Worm (Caenorhabditis elegans): ENCODE measurements around the gene ZK177.2.

The ZK177.2 gene

DNA sequence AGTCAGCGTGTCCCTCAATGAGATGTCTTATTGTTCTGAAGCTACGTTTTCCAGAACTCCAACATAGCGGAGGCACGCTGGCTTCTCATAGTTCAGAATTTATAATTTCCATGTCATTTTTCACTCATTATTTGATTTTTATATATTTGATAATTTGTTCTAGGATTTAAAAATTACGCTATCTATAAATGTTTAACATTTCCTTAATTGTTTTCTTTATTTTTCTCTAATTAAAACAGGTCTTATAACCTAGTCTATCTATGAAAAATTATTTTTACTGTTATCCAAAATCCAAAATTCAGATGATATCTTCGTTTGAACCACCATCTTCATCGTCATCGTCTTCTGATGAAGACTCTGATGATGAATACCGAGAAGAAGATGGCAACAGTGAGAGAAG is 40.7 kb upstream of the ZK177.2 start, which contains the start of gene F56D1.1:
F56D1.1 (plus strand) TSS at position 301 of the 400 bp plus-strand sequence.
- no peak for TF ChIP-seq ZK546.5 (tag; optimal IDR thresholded peaks at IDR 0.05)
- no peak for TF ChIP-seq aly-2 (tag; optimal IDR thresholded peaks at IDR 0.05)
- TF ChIP-seq sem-4 (tag; optimal IDR thresholded peaks at IDR 0.05): no peak
- TF ChIP-seq C34F6.9 (tag; optimal IDR thresholded peaks at IDR 0.05): no peak
- no peak for TF ChIP-seq elt-1 (tag; optimal IDR thresholded peaks at IDR 0.05)
- no peak for TF ChIP-seq lin-11 (tag; optimal IDR thresholded peaks at IDR 0.05)
- no peak for TF ChIP-seq ztf-11 (tag; optimal IDR thresholded peaks at IDR 0.05)
- no peak for TF ChIP-seq unc-62 (GFP tag; optimal IDR thresholded peaks at IDR 0.05)
- no peak for TF ChIP-seq lin-13 (GFP tag; optimal IDR thresholded peaks at IDR 0.05)
- TF ChIP-seq zag-1 (tag; optimal IDR thresholded peaks at IDR 0.05): no peak

DNA sequence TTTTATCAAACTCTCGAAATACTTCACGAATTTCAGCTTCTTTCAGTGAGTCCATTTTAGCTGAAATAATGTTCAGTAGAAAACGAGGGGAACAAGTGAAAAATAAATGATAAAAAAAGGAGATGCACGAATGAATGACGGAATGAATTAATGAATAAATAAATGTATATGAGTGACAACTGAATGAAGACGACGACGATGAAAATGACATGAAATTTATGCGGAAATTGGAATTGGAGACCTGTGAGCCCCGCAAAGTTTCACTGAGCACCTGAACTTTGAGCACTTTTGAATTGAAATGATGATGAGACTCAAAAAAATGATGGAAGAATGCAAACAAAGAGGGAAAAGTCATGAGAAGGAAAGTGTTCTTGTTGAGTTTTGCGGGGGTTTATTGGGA is 37.0 kb upstream of the ZK177.2 start, which contains the start of gene cal-8:
cal-8 (minus strand) TSS at position 60 of the 400 bp plus-strand sequence.
- no peak for TF ChIP-seq unc-55 (GFP tag; optimal IDR thresholded peaks at IDR 0.05)
- no peak for TF ChIP-seq ztf-1 (GFP tag; conservative IDR thresholded peaks at IDR 0.05)
- TF ChIP-seq ZK546.5 (tag; optimal IDR thresholded peaks at IDR 0.05): no peak
- TF ChIP-seq egl-27 (tag; optimal IDR thresholded peaks at IDR 0.05): no peak
- TF ChIP-seq nhr-6 (tag; optimal IDR thresholded peaks at IDR 0.05): no peak
- no peak for TF ChIP-seq ceh-16 (tag; optimal IDR thresholded peaks at IDR 0.05)
- TF ChIP-seq ztf-4 (tag; optimal IDR thresholded peaks at IDR 0.05): no peak
- TF ChIP-seq elt-1 (tag; optimal IDR thresholded peaks at IDR 0.05): no peak
- TF ChIP-seq sma-9 (GFP tag; optimal IDR thresholded peaks at IDR 0.05): no peak
- TF ChIP-seq sma-9 (tag; optimal IDR thresholded peaks at IDR 0.05): no peak

DNA sequence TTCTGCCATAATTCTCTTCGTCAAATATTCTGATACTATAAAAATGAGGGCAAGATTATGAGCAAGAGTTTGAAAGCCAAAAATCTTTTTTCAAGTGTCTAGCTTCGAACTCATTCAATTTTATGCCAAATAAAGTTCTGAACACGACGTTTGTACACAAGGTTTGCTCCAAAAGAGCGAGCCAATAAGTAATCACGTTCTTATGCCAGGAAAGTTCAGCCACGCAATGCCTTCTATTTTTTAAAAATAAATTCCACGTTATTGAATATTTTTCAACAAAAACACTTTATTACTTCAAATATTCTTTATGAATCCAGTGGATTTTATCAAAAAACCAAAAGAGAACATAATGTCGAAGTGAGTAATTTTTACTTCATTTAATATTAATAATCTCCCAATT is 31.2 kb upstream of the ZK177.2 start, which contains the start of gene nep-5:
nep-5 (plus strand) TSS at position 301 of the 400 bp plus-strand sequence.
- TF ChIP-seq unc-39 (tag; optimal IDR thresholded peaks at IDR 0.05): no peak
- no peak for TF ChIP-seq nhr-6 (tag; optimal IDR thresholded peaks at IDR 0.05)
- no peak for TF ChIP-seq lsy-2 (tag; optimal IDR thresholded peaks at IDR 0.05)
- TF ChIP-seq dmd-4 (tag; optimal IDR thresholded peaks at IDR 0.05): no peak
- no peak for TF ChIP-seq mab-5 (tag; optimal IDR thresholded peaks at IDR 0.05)
- TF ChIP-seq snpc-4 (tag; optimal IDR thresholded peaks at IDR 0.05): no peak
- no peak for TF ChIP-seq zag-1 (tag; optimal IDR thresholded peaks at IDR 0.05)
- TF ChIP-seq Y55F3AM.14 (GFP tag; optimal IDR thresholded peaks at IDR 0.05): no peak
- no peak for TF ChIP-seq nhr-25 (tag; optimal IDR thresholded peaks at IDR 0.05)
- TF ChIP-seq ztf-1 (GFP tag; conservative IDR thresholded peaks at IDR 0.05): no peak
- no peak for TF ChIP-seq unc-62 (GFP tag; optimal IDR thresholded peaks at IDR 0.05)
- no peak for TF ChIP-seq nhr-12 (tag; optimal IDR thresholded peaks at IDR 0.05)
- no peak for TF ChIP-seq mdl-1 (tag; optimal IDR thresholded peaks at IDR 0.05)
- no peak for TF ChIP-seq fos-1 (tag; optimal IDR thresholded peaks at IDR 0.05)
- no peak for TF ChIP-seq ceh-16 (tag; optimal IDR thresholded peaks at IDR 0.05)
- TF ChIP-seq ztf-4 (tag; optimal IDR thresholded peaks at IDR 0.05): no peak

DNA sequence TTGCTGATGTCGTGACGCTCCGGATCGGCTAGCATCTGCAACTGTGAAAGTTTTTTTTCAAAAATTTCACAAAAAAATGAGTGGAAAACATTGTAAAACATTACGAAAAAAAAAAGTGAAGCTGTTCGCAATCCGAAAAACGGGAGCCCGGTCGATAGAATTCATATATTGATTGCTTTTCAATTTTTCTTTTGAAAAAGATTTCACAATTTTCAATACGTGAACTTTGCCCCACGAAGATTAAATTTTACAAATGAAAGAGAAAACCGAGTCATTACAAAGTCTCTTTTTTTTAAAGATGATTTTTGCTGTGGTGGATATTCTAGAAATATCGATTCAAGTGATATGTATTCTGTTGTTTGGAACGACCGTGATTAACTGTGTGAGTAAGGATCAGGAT is 24.6 kb upstream of the ZK177.2 start, which contains the start of gene F12A10.6:
F12A10.6 (minus strand) TSS at position 101 of the 400 bp plus-strand sequence.
- TF ChIP-seq peb-1 (tag; optimal IDR thresholded peaks at IDR 0.05): no peak
- TF ChIP-seq sma-3 (GFP tag; optimal IDR thresholded peaks at IDR 0.05): no peak

DNA sequence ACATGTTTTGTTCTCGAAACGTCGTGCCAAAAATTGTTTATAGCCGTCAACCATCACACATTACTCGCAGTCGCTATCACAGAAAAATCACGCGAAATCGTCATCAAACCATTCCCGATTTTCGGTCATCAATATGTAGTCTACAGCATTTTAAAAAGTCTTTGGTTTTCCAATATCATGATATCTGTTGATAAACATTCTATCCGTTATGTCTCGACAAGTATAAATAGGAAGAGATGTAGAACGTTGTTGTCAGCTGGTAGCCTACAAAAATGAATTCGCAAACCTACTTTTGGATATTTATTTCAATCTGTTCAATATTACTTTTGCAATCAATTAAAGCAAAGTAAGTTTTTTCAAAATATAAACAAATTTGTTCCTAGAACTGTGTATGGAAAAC is 22.6 kb upstream of the ZK177.2 start, which contains the start of gene F12A10.1:
F12A10.1 (plus strand) TSS at position 166 of the 400 bp plus-strand sequence.
- no peak for TF ChIP-seq lin-39 (tag; optimal IDR thresholded peaks at IDR 0.05)
- peak; percentile 4 for TF ChIP-seq fos-1 (tag; optimal IDR thresholded peaks at IDR 0.05)
- peak; percentile 1 for TF ChIP-seq sma-3 (GFP tag; optimal IDR thresholded peaks at IDR 0.05)
- peak; percentile 1 for TF ChIP-seq nhr-21 (tag; optimal IDR thresholded peaks at IDR 0.05)

ce11 chrII:5497541-5497940 is 21.5 kb upstream of the ZK177.2 start:
- TF ChIP-seq nhr-11 (tag; optimal IDR thresholded peaks at IDR 0.05) (no peak), snpc-4 (tag; optimal IDR thresholded peaks at IDR 0.05) (no peak), mbf-1 (tag; optimal IDR thresholded peaks at IDR 0.05) (no peak)

All from whole organism, L2 larva.